Worm (Caenorhabditis elegans) whole organism, L2 larva: ENCODE data around the gene nhr-80.

ENCODE experiments used
- Y55F3AM.14 ChIP-seq: fragments of 200-800 bp; sonication (Bioruptor generic); optimal IDR thresholded peaks from 2 replicates; lab custom pipeline; 2018; ENCODE audit warnings: mild to moderate bottlenecking, missing genetic modification characterization, missing compliant biosample characterization
- ama-1 ChIP-seq: fragments of 150-350 bp; optimal IDR thresholded peaks from 2 replicates; lab custom pipeline; 2018; ENCODE audit warnings: inconsistent platforms
- ceh-82 ChIP-seq: fragments of 150-350 bp; optimal IDR thresholded peaks from 2 replicates; lab custom pipeline; 2014; ENCODE audit warnings: missing biosample characterization, missing genetic modification characterization
- crh-2 ChIP-seq: sonication (generic microtip); optimal IDR thresholded peaks from 2 replicates; lab custom pipeline; 2017; ENCODE audit warnings: missing biosample characterization, missing genetic modification characterization
- dmd-4 ChIP-seq: sonication (generic microtip); optimal IDR thresholded peaks from 2 replicates; lab custom pipeline; 2017; ENCODE audit warnings: missing biosample characterization, missing genetic modification characterization
- elt-1 ChIP-seq: fragments of 150-350 bp; optimal IDR thresholded peaks from 2 replicates; lab custom pipeline; 2014; ENCODE audit warnings: missing biosample characterization, missing genetic modification characterization
- fos-1 ChIP-seq: fragments of 150-350 bp; optimal IDR thresholded peaks from 2 replicates; lab custom pipeline; 2014; ENCODE audit warnings: missing biosample characterization, missing genetic modification characterization
- lin-11 ChIP-seq: fragments of 150-350 bp; sonication (generic microtip); optimal IDR thresholded peaks from 2 replicates; lab custom pipeline; 2014; ENCODE audit warnings: missing biosample characterization, missing genetic modification characterization, inconsistent platforms, mixed read lengths
- lsy-2 ChIP-seq, 2 experiments: fragments of 150-350 bp in 1 of 2; sonication (generic microtip) in 1 of 2; optimal IDR thresholded peaks; 2 replicates each; lab custom pipeline; 2014 to 2017; ENCODE audit warnings: missing biosample characterization in 2 of 2, missing genetic modification characterization in 2 of 2
- mbf-1 ChIP-seq: sonication (generic microtip); optimal IDR thresholded peaks from 2 replicates; lab custom pipeline; 2017; ENCODE audit warnings: missing biosample characterization, missing genetic modification characterization
- nhr-11 ChIP-seq: fragments of 150-350 bp; optimal IDR thresholded peaks from 2 replicates; lab custom pipeline; 2014; ENCODE audit warnings: missing biosample characterization, missing genetic modification characterization
- nhr-129 ChIP-seq: fragments of 150-350 bp; optimal IDR thresholded peaks from 2 replicates; lab custom pipeline; 2014; ENCODE audit warnings: missing biosample characterization, missing genetic modification characterization
- nhr-21 ChIP-seq: fragments of 150-350 bp; optimal IDR thresholded peaks from 2 replicates; lab custom pipeline; 2014; ENCODE audit warnings: missing biosample characterization, missing genetic modification characterization
- nhr-237 ChIP-seq: fragments of 150-350 bp; optimal IDR thresholded peaks from 2 replicates; lab custom pipeline; 2014; ENCODE audit warnings: missing biosample characterization, missing genetic modification characterization
- nhr-77 ChIP-seq: fragments of 150-350 bp; optimal IDR thresholded peaks from 2 replicates; lab custom pipeline; 2014; ENCODE audit warnings: missing biosample characterization, missing genetic modification characterization
- peb-1 ChIP-seq: fragments of 150-350 bp; optimal IDR thresholded peaks from 2 replicates; lab custom pipeline; 2014; ENCODE audit warnings: missing biosample characterization, missing genetic modification characterization
- sma-3 ChIP-seq: sonication (generic microtip); optimal IDR thresholded peaks from 2 replicates; lab custom pipeline; 2016; ENCODE audit warnings: missing genetic modification reagents, missing genetic modification characterization, missing compliant biosample characterization
- unc-39 ChIP-seq: fragments of 150-350 bp; optimal IDR thresholded peaks from 2 replicates; lab custom pipeline; 2014; ENCODE audit warnings: missing biosample characterization, missing genetic modification characterization
- unc-62 ChIP-seq: fragments of 150-350 bp; optimal IDR thresholded peaks from 2 replicates; lab custom pipeline; 2014; ENCODE audit warnings: missing biosample characterization, missing genetic modification reagents, missing genetic modification characterization
- ztf-1 ChIP-seq: fragments of 200-800 bp; sonication (Bioruptor generic); conservative IDR thresholded peaks from 2 replicates; pipeline ENCODE4 v1.3.6; 2022; ENCODE audit warnings: missing genetic modification characterization, missing compliant biosample characterization
- ztf-11 ChIP-seq: sonication (generic microtip); optimal IDR thresholded peaks from 2 replicates; lab custom pipeline; 2017; ENCODE audit warnings: missing biosample characterization, missing genetic modification characterization

Gene nhr-80

ce11 chrIII:14175-14574 is 494 bp downstream of the nhr-80 start:
- TF ChIP-seq lin-11 (tag; lab: Kevin White, UChicago) (no peak), sma-3 (GFP tag; lab: Kevin White, UChicago) (no peak), ztf-1 (GFP tag; lab: Robert Waterston, UW) (no peak), nhr-77 (tag; lab: Kevin White, UChicago) (no peak), nhr-129 (tag; lab: Kevin White, UChicago) (no peak), ztf-11 (no peak), mbf-1 (tag; lab: Kevin White, UChicago) (no peak), Y55F3AM.14 (GFP tag; lab: Kevin White, UChicago) (no peak), ama-1 (lab: Kevin White, UChicago) (no peak), nhr-11 (tag; lab: Kevin White, UChicago) (no peak), unc-39 (tag; lab: Kevin White, UChicago) (no peak), peb-1 (no peak), unc-62 (no peak), elt-1 (tag; lab: Kevin White, UChicago) (no peak), dmd-4 (no peak), crh-2 (tag; lab: Kevin White, UChicago) (no peak), ceh-82 (tag; lab: Kevin White, UChicago) (no peak), nhr-21 (tag; lab: Kevin White, UChicago) (no peak), nhr-237 (tag; lab: Kevin White, UChicago) (no peak)

ce11 chrIII:2919-3371 is 11.7 kb downstream of the nhr-80 start, which contains the start of the genes fbxa-6, cTel54X.2 and npr-30:
fbxa-6 (minus strand) TSS chrIII:3097.
cTel54X.2 (plus strand) TSS chrIII:3278.
npr-30 (plus strand) TSS chrIII:3321.
- TF ChIP-seq mbf-1 (tag; lab: Kevin White, UChicago) (no peak), lsy-2 (tag; optimal IDR thresholded peaks at IDR 0.05; lab: Kevin White, UChicago) (no peak), fos-1 (tag; lab: Kevin White, UChicago) (peak; percentile 49)
